Fruit fly (Drosophila melanogaster) whole organism, adult: ENCODE data around the gene lva.
"Not testable (repeated sequence)": the region's sequence is repeated elsewhere in the genome, so short reads cannot be mapped to it uniquely, and the experiment has no call there.

Experiments used
- CG12768 ChIP-seq: fragments of 200-800 bp; sonication (Bioruptor generic); optimal IDR thresholded peaks from 2 replicates; lab custom pipeline; 2017; ENCODE audit warnings: missing biosample characterization, missing genetic modification characterization, mild to moderate bottlenecking, moderate library complexity, missing genetic modification reagents
- CG14711 ChIP-seq: fragments of 200-800 bp; sonication (Bioruptor generic); optimal IDR thresholded peaks from 2 replicates; lab custom pipeline; 2018; ENCODE audit warnings: missing biosample characterization, mild to moderate bottlenecking, missing genetic modification characterization, moderate library complexity
- CG1620 ChIP-seq: fragments of 200-800 bp; sonication (Bioruptor generic); optimal IDR thresholded peaks from 2 replicates; lab custom pipeline; 2016; ENCODE audit warnings: missing biosample characterization, missing genetic modification characterization
- CG33017 ChIP-seq: fragments of 200-800 bp; sonication (Bioruptor generic); optimal IDR thresholded peaks from 2 replicates; lab custom pipeline; 2018; ENCODE audit warnings: missing biosample characterization, mild to moderate bottlenecking, missing genetic modification characterization, moderate library complexity
- CG5204 ChIP-seq: fragments of 200-800 bp; sonication (Bioruptor generic); optimal IDR thresholded peaks from 2 replicates; lab custom pipeline; 2016; ENCODE audit warnings: missing biosample characterization, missing genetic modification characterization
- CG7045 ChIP-seq: fragments of 200-800 bp; sonication (Bioruptor generic); optimal IDR thresholded peaks from 2 replicates; lab custom pipeline; 2017; ENCODE audit warnings: missing biosample characterization, mild to moderate bottlenecking, missing genetic modification characterization
- CG7101 ChIP-seq: fragments of 200-800 bp; sonication (Bioruptor generic); optimal IDR thresholded peaks from 2 replicates; lab custom pipeline; 2018; ENCODE audit warnings: missing biosample characterization, mild to moderate bottlenecking, missing genetic modification characterization, moderate library complexity
- Clk ChIP-seq: fragments of 200-800 bp; sonication (Bioruptor generic); optimal IDR thresholded peaks from 2 replicates; lab custom pipeline; 2017; ENCODE audit warnings: missing biosample characterization, missing genetic modification characterization
- Crg-1 ChIP-seq: fragments of 200-800 bp; sonication (Bioruptor generic); optimal IDR thresholded peaks from 2 replicates; lab custom pipeline; 2016; ENCODE audit warnings: missing biosample characterization, missing genetic modification characterization
- Mnt ChIP-seq: fragments of 200-800 bp; sonication (Bioruptor generic); optimal IDR thresholded peaks from 2 replicates; lab custom pipeline; 2016; ENCODE audit warnings: missing biosample characterization, mild to moderate bottlenecking, missing genetic modification characterization
- cic ChIP-seq: fragments of 200-800 bp; sonication (Bioruptor generic); optimal IDR thresholded peaks from 2 replicates; lab custom pipeline; 2017; ENCODE audit warnings: missing biosample characterization, mild to moderate bottlenecking, missing genetic modification characterization, moderate library complexity
- cnc ChIP-seq, 2 experiments: fragments of >200 bp; optimal IDR thresholded peaks; 2 replicates each; lab custom pipeline; 2017
- kay ChIP-seq: fragments of 200-800 bp; sonication (Bioruptor generic); peaks from one replicate; lab custom pipeline; 2016; ENCODE audit warnings: missing biosample characterization, missing genetic modification characterization, borderline replicate concordance
- ovo ChIP-seq: fragments of 200-800 bp; sonication (Bioruptor generic); optimal IDR thresholded peaks from 2 replicates; lab custom pipeline; 2016; ENCODE audit warnings: missing biosample characterization, missing genetic modification characterization
- pad ChIP-seq: fragments of 200-800 bp; sonication (Bioruptor generic); optimal IDR thresholded peaks from 3 replicates; lab custom pipeline; 2017; ENCODE audit warnings: missing biosample characterization, missing genetic modification characterization, mild to moderate bottlenecking, moderate library complexity, missing genetic modification reagents
- tj ChIP-seq: fragments of 200-800 bp; sonication (Bioruptor generic); optimal IDR thresholded peaks from 3 replicates; lab custom pipeline; 2017; ENCODE audit warnings: missing biosample characterization, mild to moderate bottlenecking, missing genetic modification characterization, moderate library complexity
- toe ChIP-seq: fragments of 200-800 bp; sonication (Bioruptor generic); optimal IDR thresholded peaks from 2 replicates; lab custom pipeline; 2016; ENCODE audit warnings: missing biosample characterization, missing genetic modification characterization

The lva gene

dm6 chrX:3940547-3940946 lies 24.6 kb downstream of the lva start, which contains the start of gene Gem4b:
Gem4b (plus strand) TSS chrX:3940847.
- TF ChIP-seq tj; CG7101; CG5204 (GFP tag; lab: Kevin White, UChicago): not testable (repeated sequence)

- TF ChIP-seq Mnt = no peak
- peak; percentile 77 for TF ChIP-seq kay
Observed at dm6 chrX:3936174-3936573, 29.0 kb downstream of the lva start, which contains the start of the genes CG2938 and Glos. CG2938 (minus strand) TSS chrX:3936469. Glos (plus strand) TSS chrX:3936517.

- TF ChIP-seq cnc (optimal IDR thresholded peaks at IDR 0.05; lab: Kevin White, UChicago) (no peak), CG1620 (GFP tag; lab: Kevin White, UChicago) (no peak), CG5204 (GFP tag; lab: Kevin White, UChicago) (no peak), toe (GFP tag; lab: Kevin White, UChicago) (no peak), CG33017 (tag; lab: Kevin White, UChicago) (peak; percentile 16), kay (peak; percentile 4), CG7045 (GFP tag; lab: Kevin White, UChicago) (peak; percentile 14), Mnt (no peak), cic (GFP tag; lab: Kevin White, UChicago) (no peak), Clk (no peak), tj (no peak)
Observed at dm6 chrX:3931669-3932068, 33.5 kb downstream of the lva start.

dm6 chrX:3930528-3931251 lies 34.4 kb downstream of the lva start, which contains the start of gene CG42541:
CG42541 (minus strand) TSS chrX:3930578.
- TF ChIP-seq ovo (GFP tag; lab: Kevin White, UChicago) (no peak), Clk (no peak), kay (no peak), Crg-1 (GFP tag; lab: Kevin White, UChicago) (no peak), toe (GFP tag; lab: Kevin White, UChicago) (no peak), CG12768 (GFP tag; lab: Kevin White, UChicago) (no peak), pad (GFP tag; lab: Kevin White, UChicago) (no peak), Mnt (no peak), CG5204 (GFP tag; lab: Kevin White, UChicago) (no peak)

- TF ChIP-seq Clk (no peak), CG5204 (GFP tag; lab: Kevin White, UChicago) (no peak), CG14711 (tag; lab: Kevin White, UChicago) (no peak), ovo (GFP tag; lab: Kevin White, UChicago) (no peak)
Observed at dm6 chrX:3928520-3928919, 36.6 kb downstream of the lva start.
